Fruit fly (Drosophila melanogaster): ENCODE measurements around the gene mge.

Gene mge

dm6 chr3L:3892154-3892624, 17.5 kb downstream of the mge start, which contains the start of gene Fie (continued):
- TF ChIP-seq D19B (GFP tag; optimal IDR thresholded peaks at IDR 0.05) (peak; percentile 42), NC2β (GFP tag; optimal IDR thresholded peaks at IDR 0.05) (no peak), CG31388 (GFP tag; optimal IDR thresholded peaks at IDR 0.05) (no peak), BtbVII (GFP tag; optimal IDR thresholded peaks at IDR 0.05) (peak; percentile 63), CG10565 (GFP tag; optimal IDR thresholded peaks at IDR 0.05) (no peak)

dm6 chr3L:3890860-3891259, 18.9 kb downstream of the mge start:
- TF ChIP-seq CG11504 (tag; optimal IDR thresholded peaks at IDR 0.05) (no peak), CG4617 (GFP tag; optimal IDR thresholded peaks at IDR 0.05; ENCODE audit: borderline replicate concordance) (no peak), dmrt11E (tag; optimal IDR thresholded peaks at IDR 0.05) (peak; percentile 27), sens (GFP tag) (peak; percentile 69), CG1603 (tag; optimal IDR thresholded peaks at IDR 0.05) (peak; percentile 7)

DNA sequence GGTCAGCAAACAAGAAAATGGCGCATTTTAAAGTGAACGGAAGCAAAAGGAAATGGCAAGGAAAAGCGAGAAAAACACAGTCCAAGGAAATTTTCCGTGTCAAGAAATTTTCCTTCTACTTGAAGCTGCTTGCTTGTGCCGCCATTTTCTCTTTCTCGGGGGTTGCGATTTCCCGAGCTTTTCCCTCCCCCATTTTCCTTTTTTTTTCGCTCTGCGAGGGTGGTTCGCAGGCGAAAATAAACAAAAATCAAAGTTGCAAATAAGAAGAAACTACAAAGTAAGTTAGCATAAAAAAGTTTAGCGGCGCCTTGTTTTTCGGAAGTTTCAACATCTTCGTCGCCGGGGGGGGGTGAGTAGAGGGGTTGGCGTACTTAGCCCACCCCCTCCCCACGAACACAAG, 22.3 kb downstream of the mge start:
- peak; percentile 65 for TF ChIP-seq pros (GFP tag; optimal IDR thresholded peaks at IDR 0.05)
- TF ChIP-seq Ssrp (tag; optimal IDR thresholded peaks at IDR 0.05): no peak
- no peak for TF ChIP-seq CG17568 (GFP tag; optimal IDR thresholded peaks at IDR 0.05)
- no peak for TF ChIP-seq CG8765 (GFP tag; IDR thresholded peaks at IDR 0.05)
- TF ChIP-seq Nf-YC (tag; optimal IDR thresholded peaks at IDR 0.05): peak; percentile 63
- no peak for TF ChIP-seq Dad (GFP tag; optimal IDR thresholded peaks at IDR 0.05)
- 0 out of 3 replicates have a peak, but pooled peaks have one; percentile 14 for TF ChIP-seq z (GFP tag; IDR thresholded peaks at IDR 0.05)
- TF ChIP-seq pum (GFP tag; optimal IDR thresholded peaks at IDR 0.05): no peak
- no peak for TF ChIP-seq CrebB (tag; optimal IDR thresholded peaks at IDR 0.05)
- TF ChIP-seq bbx (GFP tag; IDR thresholded peaks at IDR 0.05; ENCODE audit: partially characterized antibody): no peak
- TF ChIP-seq ken (GFP tag; IDR thresholded peaks at IDR 0.05): no peak
- no peak for TF ChIP-seq Gsc (GFP tag; IDR thresholded peaks at IDR 0.05)
- TF ChIP-seq Ada2b (GFP tag; IDR thresholded peaks at IDR 0.05): no peak
- no peak for TF ChIP-seq CG14667 (GFP tag; IDR thresholded peaks at IDR 0.05)
- TF ChIP-seq Opbp (GFP tag; IDR thresholded peaks at IDR 0.05; ENCODE audit: partially characterized antibody): no peak
- TF ChIP-seq pzg (GFP tag; optimal IDR thresholded peaks at IDR 0.05): no peak
- TF ChIP-seq CG1647 (GFP tag; optimal IDR thresholded peaks at IDR 0.05): no peak
- TF ChIP-seq ttk (GFP tag; IDR thresholded peaks at IDR 0.05): no peak
- 0 out of 2 replicates have a peak, but pooled peaks have one; percentile 16 for TF ChIP-seq crol (GFP tag; IDR thresholded peaks at IDR 0.05)
- no peak for TF ChIP-seq CG13624 (GFP tag; optimal IDR thresholded peaks at IDR 0.05)
- TF ChIP-seq CG8388 (GFP tag; optimal IDR thresholded peaks at IDR 0.05): no peak
- peak; percentile 31; the same call in 1 of the 2 replicates for TF ChIP-seq seq (GFP tag; IDR thresholded peaks at IDR 0.05)
- TF ChIP-seq fd96Cb (tag; optimal IDR thresholded peaks at IDR 0.05): no peak

dm6 chr3L:3885933-3886332, 23.8 kb downstream of the mge start:
- TF ChIP-seq CTCF (GFP tag; optimal IDR thresholded peaks at IDR 0.05) (peak; percentile 74), corto (GFP tag; optimal IDR thresholded peaks at IDR 0.05) (no peak), Ets65A (GFP tag) (peak; percentile 41), CG3281 (GFP tag; optimal IDR thresholded peaks at IDR 0.05) (no peak), CG14050 (GFP tag; IDR thresholded peaks at IDR 0.05) (no peak), danr (GFP tag; IDR thresholded peaks at IDR 0.05) (no peak), jing (GFP tag; optimal IDR thresholded peaks at IDR 0.05) (no peak), disco-r (GFP tag; optimal IDR thresholded peaks at IDR 0.05) (no peak), ham (GFP tag; IDR thresholded peaks at IDR 0.05) (no peak)

Measured in whole organism, embryonic.